Worm (Caenorhabditis elegans): ENCODE results near the gene F37C12.21.
A peak's percentile ranks its signal among the peaks of the same experiment; 100 is the strongest.

The F37C12.21 gene

DNA sequence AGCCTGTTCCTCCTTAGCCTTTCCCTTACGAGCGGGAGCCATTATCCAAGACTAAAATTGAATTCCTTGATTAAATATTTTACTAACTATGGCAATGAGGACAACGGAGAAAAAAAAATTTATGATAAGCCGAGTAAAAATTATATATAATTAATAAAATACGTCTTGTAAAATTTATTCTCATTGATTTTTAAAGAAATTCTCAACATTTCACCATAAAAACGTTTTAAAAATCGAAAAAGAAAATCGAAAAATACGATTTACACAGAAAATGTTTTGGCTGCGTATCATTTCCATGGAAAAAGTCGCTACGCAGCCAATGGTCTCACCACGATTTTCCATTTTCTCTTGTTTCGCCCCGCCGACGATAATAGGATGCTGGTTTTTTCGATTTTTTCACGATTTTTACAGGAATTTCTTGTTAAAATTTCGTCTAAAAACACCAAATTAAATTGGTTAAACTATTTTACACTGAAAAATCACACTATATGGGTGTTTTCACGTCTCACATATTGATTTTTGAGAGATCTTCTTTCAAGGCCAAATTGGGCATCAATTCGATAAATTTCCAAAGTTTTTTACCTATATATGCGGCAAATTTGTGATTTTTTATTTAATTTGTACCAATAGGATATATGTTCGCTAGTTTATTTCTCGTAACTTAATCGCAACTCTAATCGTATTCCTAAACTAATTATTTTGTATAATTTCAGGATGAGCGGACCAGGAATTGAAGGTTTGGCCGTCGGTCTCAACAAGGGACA lies 8.4 kb upstream of the F37C12.21 start, which contains the start of the genes rps-14 and rpl-36 (continued):
- TF ChIP-seq nhr-90 (tag; optimal IDR thresholded peaks at IDR 0.05) (no peak), F37B4.10 (GFP tag; IDR thresholded peaks at IDR 0.05) (no peak), tlf-1 (GFP tag; optimal IDR thresholded peaks at IDR 0.05) (peak; percentile 82)

DNA sequence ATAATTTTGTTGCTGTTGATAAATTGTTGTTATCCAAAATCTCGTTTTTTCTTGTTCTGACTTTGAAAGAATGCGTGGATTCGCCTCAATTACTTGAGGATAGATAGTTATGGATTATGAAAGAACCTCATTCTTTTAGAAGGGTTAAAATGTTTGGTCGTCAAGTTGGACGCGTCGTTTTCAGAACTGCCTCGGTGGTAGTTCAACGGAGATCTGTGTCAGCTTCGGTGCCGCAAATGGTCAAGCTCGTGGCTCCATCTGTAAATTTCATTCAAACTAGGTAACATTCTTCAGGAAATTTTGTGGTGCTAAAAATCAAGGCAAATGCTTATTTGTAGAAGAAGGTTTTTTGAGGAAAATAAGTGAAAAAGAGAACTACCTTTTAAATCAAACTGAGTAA lies 7.5 kb upstream of the F37C12.21 start, which contains the start of gene ndab-2:
TSS of gene ndab-2 (plus strand) at position 140 of the 400 bp plus-strand sequence.
- TF ChIP-seq nhr-90 (tag; optimal IDR thresholded peaks at IDR 0.05) (no peak), dpl-1 (GFP tag; optimal IDR thresholded peaks at IDR 0.05) (no peak), nfya-1 (tag; optimal IDR thresholded peaks at IDR 0.05; ENCODE audit: borderline replicate concordance, insufficient read depth) (no peak), sdz-38 (tag; optimal IDR thresholded peaks at IDR 0.05) (no peak), mcd-1 (GFP tag; IDR thresholded peaks at IDR 0.05) (peak; percentile 47; the same call in 1 of the 2 replicates), F22D6.2 (tag; optimal IDR thresholded peaks at IDR 0.05) (no peak), C17E4.6 (GFP tag; IDR thresholded peaks at IDR 0.05) (no peak), lsl-1 (GFP tag; optimal IDR thresholded peaks at IDR 0.05) (peak; percentile 33), T26A5.8 (tag; optimal IDR thresholded peaks at IDR 0.05) (no peak), snpc-4 (GFP tag; optimal IDR thresholded peaks at IDR 0.05) (no peak), snpc-4 (tag; optimal IDR thresholded peaks at IDR 0.05) (peak in 1 of 4 experiments; percentile 5), K11D2.4 (GFP tag; IDR thresholded peaks at IDR 0.05) (no peak), madf-10 (tag; optimal IDR thresholded peaks at IDR 0.05) (no peak), hlh-12 (tag; optimal IDR thresholded peaks at IDR 0.05) (no peak), unc-130 (GFP tag; optimal IDR thresholded peaks at IDR 0.05) (no peak), B0019.2 (GFP tag; conservative IDR thresholded peaks at IDR 0.05) (no peak), sptf-2 (GFP tag; optimal IDR thresholded peaks at IDR 0.05) (no peak), efl-1 (GFP tag; optimal IDR thresholded peaks at IDR 0.05) (no peak), atf-7 (tag; optimal IDR thresholded peaks at IDR 0.05) (no peak), Y53F4B.3 (GFP tag; IDR thresholded peaks at IDR 0.05) (no peak), unc-62 (GFP tag; optimal IDR thresholded peaks at IDR 0.05) (no peak), Y56A3A.18 (GFP tag; IDR thresholded peaks at IDR 0.05) (peak; percentile 75), snpc-1.3 (tag; optimal IDR thresholded peaks at IDR 0.05; ENCODE audit: insufficient read depth) (no peak), B0035.1 (tag; optimal IDR thresholded peaks at IDR 0.05) (no peak), nhr-80 (tag; optimal IDR thresholded peaks at IDR 0.05) (no peak), aptf-3 (GFP tag; IDR thresholded peaks at IDR 0.05) (0 out of 2 replicates have a peak, but pooled peaks have one; percentile 51), F23B12.7 (tag; optimal IDR thresholded peaks at IDR 0.05; ENCODE audit: insufficient read depth) (no peak), mes-4 (tag; optimal IDR thresholded peaks at IDR 0.05) (no peak), nhr-120 (GFP tag; IDR thresholded peaks at IDR 0.05) (no peak), F39B2.1 (GFP tag; IDR thresholded peaks at IDR 0.05) (0 out of 2 replicates have a peak, but pooled peaks have one; percentile 65), ztf-26 (tag; optimal IDR thresholded peaks at IDR 0.05) (no peak), Y79H2A.3 (GFP tag; conservative IDR thresholded peaks at IDR 0.05) (no peak), F55B11.4 (tag; optimal IDR thresholded peaks at IDR 0.05; ENCODE audit: borderline replicate concordance, insufficient read depth) (no peak), xnd-1 (tag; optimal IDR thresholded peaks at IDR 0.05) (no peak), gei-17 (GFP tag; optimal IDR thresholded peaks at IDR 0.05) (no peak), hsf-1 (GFP tag; IDR thresholded peaks at IDR 0.05) (peak; percentile 68; the same call in 1 of the 2 replicates), ceh-58 (GFP tag; IDR thresholded peaks at IDR 0.05) (0 out of 2 replicates have a peak, but pooled peaks have one; percentile 28), ekl-4 (GFP tag; IDR thresholded peaks at IDR 0.05) (peak; percentile 82), fkh-3 (tag; optimal IDR thresholded peaks at IDR 0.05) (no peak), attf-5 (GFP tag; optimal IDR thresholded peaks at IDR 0.05) (no peak), pbrm-1 (GFP tag; IDR thresholded peaks at IDR 0.05) (peak; percentile 42; the same call in 1 of the 2 replicates), ztf-18 (tag; optimal IDR thresholded peaks at IDR 0.05) (peak; percentile 13), repo-1 (tag; optimal IDR thresholded peaks at IDR 0.05) (peak; percentile 52), F49E8.2 (tag; optimal IDR thresholded peaks at IDR 0.05; ENCODE audit: insufficient read depth) (peak; percentile 26)

All from whole organism, young adult.